Worm (Caenorhabditis elegans) whole organism, L2 larva: ENCODE results near the gene F20D6.11.

Source experiments
- egl-27 ChIP-seq: sonication (generic microtip); optimal IDR thresholded peaks from 3 replicates; lab custom pipeline; 2017; ENCODE audit warnings: missing biosample characterization, missing genetic modification reagents, missing genetic modification characterization
- zag-1 ChIP-seq: fragments of 150-350 bp; optimal IDR thresholded peaks from 2 replicates; lab custom pipeline; 2014; ENCODE audit warnings: missing biosample characterization, missing genetic modification characterization

DNA sequence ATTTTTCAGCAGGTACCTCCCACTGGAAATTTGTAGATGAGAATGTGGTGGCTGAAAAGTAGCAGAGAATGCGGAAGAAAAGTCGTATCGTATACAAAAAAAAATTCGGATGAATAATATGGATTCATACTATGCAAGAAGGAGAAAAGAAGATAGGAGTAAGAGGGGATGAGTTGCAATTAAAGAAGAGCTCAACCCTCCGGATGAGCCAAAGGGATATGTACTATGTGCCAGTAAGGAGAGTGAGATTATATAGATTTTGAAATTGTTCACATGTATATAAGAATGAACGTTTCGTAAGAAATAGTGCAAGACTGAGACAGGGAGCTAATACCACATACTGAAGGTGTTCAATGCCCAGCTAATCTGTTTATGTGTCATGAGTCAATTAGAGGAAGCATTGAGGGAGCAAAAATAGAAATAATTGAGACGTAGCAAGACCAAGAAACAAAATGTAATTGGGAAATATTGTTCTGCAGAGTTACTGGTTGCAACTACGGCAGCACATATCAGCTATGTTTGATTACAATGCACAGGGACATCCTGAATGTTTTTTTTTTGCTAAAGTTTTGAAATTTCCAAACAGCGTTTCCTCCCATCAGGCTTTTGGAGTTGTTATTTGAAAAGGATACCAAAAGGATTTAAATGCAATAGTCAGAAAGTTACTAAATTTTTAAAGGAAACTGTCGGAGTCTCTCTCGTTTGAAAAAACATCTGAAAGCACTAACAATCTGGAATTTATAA lies 30.5 kb downstream of the F20D6.11 start, which contains the start of gene F20D6.8:
- TF ChIP-seq zag-1 (tag; lab: Kevin White, UChicago), result no peak
- no peak for TF ChIP-seq egl-27 (tag; lab: Kevin White, UChicago)
